Worm (Caenorhabditis elegans) whole organism, young adult: Measurements from ENCODE around the gene C18H9.5.

Experiments used
- B0035.1 ChIP-seq: sonication (generic microtip); optimal IDR thresholded peaks from 2 replicates; lab custom pipeline; 2016; ENCODE audit warnings: missing genetic modification characterization, mild to moderate bottlenecking, missing compliant biosample characterization, missing genotype, missing genetic modification reagents
- B0336.3 ChIP-seq: fragments of 200-800 bp; sonication (Bioruptor generic); IDR thresholded peaks from 2 replicates; pipeline ENCODE4 v1.3.6; 2022; ENCODE audit warnings: missing genetic modification characterization, missing compliant biosample characterization
- C06A6.2 ChIP-seq: fragments of 200-800 bp; sonication (Bioruptor generic); conservative IDR thresholded peaks from 2 replicates; pipeline ENCODE4 v1.3.6; 2022; ENCODE audit warnings: missing genetic modification characterization, missing compliant biosample characterization
- F10E7.11 ChIP-seq: sonication (generic microtip); optimal IDR thresholded peaks from 2 replicates; lab custom pipeline; 2017; ENCODE audit warnings: mild to moderate bottlenecking, missing genetic modification characterization, moderate library complexity, missing compliant biosample characterization
- F39B2.1 ChIP-seq: fragments of 200-800 bp; sonication (Bioruptor generic); IDR thresholded peaks from 2 replicates; pipeline ENCODE4 v1.3.6; 2022; ENCODE audit warnings: missing genetic modification reagents, missing genetic modification characterization, missing compliant biosample characterization
- K11D2.4 ChIP-seq: fragments of 200-800 bp; sonication (Bioruptor generic); IDR thresholded peaks from 2 replicates; pipeline ENCODE4 v1.3.6; 2022; ENCODE audit warnings: missing genetic modification reagents, missing genetic modification characterization, missing compliant biosample characterization
- Y53F4B.3 ChIP-seq: fragments of 200-800 bp; sonication (Bioruptor generic); IDR thresholded peaks from 2 replicates; pipeline ENCODE4 v1.3.6; 2022; ENCODE audit warnings: missing genetic modification reagents, missing genetic modification characterization, missing compliant biosample characterization
- Y53G8AR.9 ChIP-seq: fragments of 200-800 bp; sonication (Bioruptor generic); conservative IDR thresholded peaks from 2 replicates; pipeline ENCODE4 v1.3.6; 2022; ENCODE audit warnings: missing genetic modification reagents, missing genetic modification characterization, missing compliant biosample characterization
- Y67H2A.10 ChIP-seq: fragments of 200-800 bp; sonication (Bioruptor generic); conservative IDR thresholded peaks from 2 replicates; pipeline ENCODE4 v1.3.6; 2022; ENCODE audit warnings: missing genetic modification reagents, missing genetic modification characterization, missing compliant biosample characterization
- Y79H2A.3 ChIP-seq: fragments of 200-800 bp; sonication (Bioruptor generic); conservative IDR thresholded peaks from 2 replicates; pipeline ENCODE4 v1.3.6; 2022; ENCODE audit warnings: missing genetic modification reagents, missing genetic modification characterization, missing compliant biosample characterization
- ama-1 ChIP-seq, 3 experiments: fragments of 150-350 bp in 1 of 3; sonication (generic microtip) in 2 of 3; optimal IDR thresholded peaks; 2 replicates each; lab custom pipeline; 2014 to 2018; ENCODE audit warnings: missing biosample characterization in 2 of 3, missing genetic modification characterization in 2 of 3, missing genetic modification reagents in 2 of 3
- aptf-3 ChIP-seq: fragments of 200-800 bp; sonication (Bioruptor generic); IDR thresholded peaks from 2 replicates; pipeline ENCODE4 v1.3.6; 2022; ENCODE audit warnings: missing genetic modification characterization, missing compliant biosample characterization
- atf-7 ChIP-seq: sonication (generic microtip); optimal IDR thresholded peaks from 2 replicates; lab custom pipeline; 2017; ENCODE audit warnings: mild to moderate bottlenecking, missing genetic modification characterization, missing compliant biosample characterization
- athp-1 ChIP-seq: sonication (generic microtip); optimal IDR thresholded peaks from 2 replicates; lab custom pipeline; 2017; ENCODE audit warnings: mild to moderate bottlenecking, missing genetic modification characterization, missing compliant biosample characterization
- ceh-27 ChIP-seq: fragments of 200-800 bp; sonication (Bioruptor generic); optimal IDR thresholded peaks from 2 replicates; lab custom pipeline; 2018; ENCODE audit warnings: mild to moderate bottlenecking, missing genetic modification characterization, moderate library complexity, missing compliant biosample characterization
- ceh-58 ChIP-seq: fragments of 200-800 bp; sonication (Bioruptor generic); IDR thresholded peaks from 2 replicates; pipeline ENCODE4 v1.3.6; 2022; ENCODE audit warnings: missing genetic modification characterization, missing compliant biosample characterization
- die-1 ChIP-seq: sonication (generic microtip); optimal IDR thresholded peaks from 2 replicates; lab custom pipeline; 2016; ENCODE audit warnings: missing genotype, mild to moderate bottlenecking, missing genetic modification characterization, missing compliant biosample characterization
- dpff-1 ChIP-seq: sonication (generic microtip); optimal IDR thresholded peaks from 2 replicates; lab custom pipeline; 2017; ENCODE audit warnings: mild to moderate bottlenecking, missing genetic modification characterization, missing compliant biosample characterization
- dpl-1 ChIP-seq: fragments of 150-350 bp; optimal IDR thresholded peaks from 2 replicates; lab custom pipeline; 2014; ENCODE audit warnings: missing biosample characterization, missing genetic modification reagents, missing genetic modification characterization
- ekl-4 ChIP-seq: fragments of 200-800 bp; sonication (Bioruptor generic); IDR thresholded peaks from 2 replicates; pipeline ENCODE4 v1.3.6; 2022; ENCODE audit warnings: missing genetic modification reagents, missing genetic modification characterization, missing compliant biosample characterization
- madf-3 ChIP-seq: fragments of 200-800 bp; sonication (Bioruptor generic); IDR thresholded peaks from 2 replicates; pipeline ENCODE4 v1.3.6; 2022; ENCODE audit warnings: missing genetic modification reagents, missing genetic modification characterization, missing compliant biosample characterization
- mcd-1 ChIP-seq: fragments of 200-800 bp; sonication (Bioruptor generic); IDR thresholded peaks from 2 replicates; pipeline ENCODE4 v1.3.6; 2022; ENCODE audit warnings: missing genetic modification reagents, missing genetic modification characterization, missing compliant biosample characterization
- mes-4 ChIP-seq: sonication (generic microtip); optimal IDR thresholded peaks from 2 replicates; lab custom pipeline; 2016; ENCODE audit warnings: missing genotype, missing genetic modification characterization, missing compliant biosample characterization
- nfyb-1 ChIP-seq: fragments of 200-800 bp; sonication (Bioruptor generic); IDR thresholded peaks from 2 replicates; pipeline ENCODE4 v1.3.6; 2022; ENCODE audit warnings: missing genetic modification reagents, missing genetic modification characterization, missing compliant biosample characterization
- nhr-120 ChIP-seq: fragments of 200-800 bp; sonication (Bioruptor generic); IDR thresholded peaks from 2 replicates; pipeline ENCODE4 v1.3.6; 2022; ENCODE audit warnings: missing genetic modification characterization, missing compliant biosample characterization
- nhr-27 ChIP-seq: fragments of 200-800 bp; sonication (Bioruptor generic); optimal IDR thresholded peaks from 2 replicates; lab custom pipeline; 2018; ENCODE audit warnings: mild to moderate bottlenecking, missing genetic modification characterization, moderate library complexity, missing compliant biosample characterization
- nhr-80 ChIP-seq: sonication (generic microtip); optimal IDR thresholded peaks from 2 replicates; lab custom pipeline; 2016; ENCODE audit warnings: missing genetic modification characterization, missing compliant biosample characterization
- nhr-90 ChIP-seq: sonication (generic microtip); optimal IDR thresholded peaks from 2 replicates; lab custom pipeline; 2016; ENCODE audit warnings: missing genotype, mild to moderate bottlenecking, missing genetic modification characterization, missing compliant biosample characterization
- repo-1 ChIP-seq: sonication (generic microtip); optimal IDR thresholded peaks from 2 replicates; lab custom pipeline; 2017; ENCODE audit warnings: mild to moderate bottlenecking, missing genetic modification characterization, missing compliant biosample characterization
- sdz-38 ChIP-seq: sonication (generic microtip); optimal IDR thresholded peaks from 2 replicates; lab custom pipeline; 2016; ENCODE audit warnings: missing genotype, missing genetic modification characterization, missing compliant biosample characterization
- tbp1 ChIP-seq: fragments of 200-800 bp; sonication (Bioruptor generic); optimal IDR thresholded peaks from 2 replicates; lab custom pipeline; 2018; ENCODE audit warnings: mild to moderate bottlenecking, missing genetic modification characterization, missing compliant biosample characterization
- unc-62 ChIP-seq: fragments of 150-350 bp; optimal IDR thresholded peaks from 2 replicates; lab custom pipeline; 2014; ENCODE audit warnings: missing biosample characterization, missing genetic modification reagents, missing genetic modification characterization
- zfh-2 ChIP-seq: fragments of 200-800 bp; sonication (Bioruptor generic); conservative IDR thresholded peaks from 2 replicates; pipeline ENCODE4 v1.3.6; 2022; ENCODE audit warnings: missing genetic modification reagents, missing genetic modification characterization, missing compliant biosample characterization
- zim-3 ChIP-seq: sonication (generic microtip); optimal IDR thresholded peaks from 2 replicates; lab custom pipeline; 2017; ENCODE audit warnings: mild to moderate bottlenecking, missing genetic modification characterization, moderate library complexity, missing compliant biosample characterization
- ztf-22 ChIP-seq: fragments of 200-800 bp; sonication (Bioruptor generic); optimal IDR thresholded peaks from 2 replicates; lab custom pipeline; 2018; ENCODE audit warnings: mild to moderate bottlenecking, missing genetic modification characterization, moderate library complexity, missing compliant biosample characterization
- ztf-25 ChIP-seq: fragments of 200-800 bp; sonication (Bioruptor generic); IDR thresholded peaks from 2 replicates; pipeline ENCODE4 v1.3.6; 2022; ENCODE audit warnings: missing genetic modification reagents, missing genetic modification characterization, missing compliant biosample characterization
- ztf-28 ChIP-seq: fragments of 200-800 bp; sonication (Bioruptor generic); IDR thresholded peaks from 2 replicates; pipeline ENCODE4 v1.3.6; 2022; ENCODE audit warnings: missing genetic modification reagents, missing genetic modification characterization, missing compliant biosample characterization

Gene C18H9.5

ce11 chrII:6681478-6681877 is 13.9 kb downstream of the C18H9.5 start:
- TF ChIP-seq repo-1 (no peak), nhr-80 (peak; percentile 43)

ce11 chrII:6679724-6680123 is 15.6 kb downstream of the C18H9.5 start, which contains the start of gene ift-74:
TSS of gene ift-74 (plus strand) at chrII:6680024.
- TF ChIP-seq F10E7.11 (tag; lab: Kevin White, UChicago) = no peak
- no peak for TF ChIP-seq dpff-1 (tag; lab: Kevin White, UChicago)
- TF ChIP-seq ztf-25 (GFP tag; lab: Robert Waterston, UW) = no peak
- TF ChIP-seq F39B2.1 = no peak
- no peak for TF ChIP-seq tbp1 (GFP tag; lab: Kevin White, UChicago)
- TF ChIP-seq B0336.3 (GFP tag; lab: Robert Waterston, UW) = no peak
- TF ChIP-seq ztf-28 (GFP tag; lab: Robert Waterston, UW) = no peak
- no peak for TF ChIP-seq ztf-22 (GFP tag; lab: Kevin White, UChicago)
- no peak for TF ChIP-seq unc-62 (GFP tag; lab: Kevin White, UChicago)
- TF ChIP-seq K11D2.4 (GFP tag; lab: Robert Waterston, UW) = no peak
- no peak for TF ChIP-seq nhr-27 (tag; lab: Kevin White, UChicago)
- no peak for TF ChIP-seq C06A6.2 (GFP tag; lab: Robert Waterston, UW)
- TF ChIP-seq dpl-1 (GFP tag; lab: Kevin White, UChicago) = no peak
- TF ChIP-seq nhr-120 (GFP tag; lab: Robert Waterston, UW) = no peak
- no peak for TF ChIP-seq B0035.1 (tag; lab: Kevin White, UChicago)
- TF ChIP-seq atf-7 (tag; lab: Kevin White, UChicago) = no peak

- TF ChIP-seq nhr-80 (peak; percentile 64), Y67H2A.10 (no peak), ama-1 (optimal IDR thresholded peaks at IDR 0.05; lab: Kevin White, UChicago) (no peak), ama-1 (GFP tag; optimal IDR thresholded peaks at IDR 0.05; lab: Kevin White, UChicago) (no peak), Y79H2A.3 (no peak)
- TF ChIP-seq, all 124 proteins: peak for 1
Observed at ce11 chrII:6673894-6674293, 21.5 kb downstream of the C18H9.5 start, which contains the start of gene H43E16.1. TSS of gene H43E16.1 (plus strand) at chrII:6674268.

ce11 chrII:6668496-6668895 is 26.9 kb downstream of the C18H9.5 start:
- TF ChIP-seq F39B2.1 = no peak
- TF ChIP-seq ekl-4 (GFP tag; lab: Robert Waterston, UW) = no peak
- TF ChIP-seq Y53F4B.3 (GFP tag; lab: Robert Waterston, UW) = no peak
- no peak for TF ChIP-seq B0035.1 (tag; lab: Kevin White, UChicago)
- TF ChIP-seq ztf-28 (GFP tag; lab: Robert Waterston, UW) = no peak
- TF ChIP-seq aptf-3 = no peak
- TF ChIP-seq ceh-58 (GFP tag; lab: Robert Waterston, UW) = no peak
- TF ChIP-seq zim-3 (tag; lab: Kevin White, UChicago) = no peak
- TF ChIP-seq mes-4 = no peak
- no peak for TF ChIP-seq nfyb-1 (GFP tag; lab: Robert Waterston, UW)
- TF ChIP-seq athp-1 (tag; lab: Kevin White, UChicago) = no peak
- TF ChIP-seq nhr-90 = no peak

- TF ChIP-seq die-1 (tag; lab: Kevin White, UChicago) = no peak
- TF ChIP-seq madf-3 (GFP tag; lab: Robert Waterston, UW) = no peak
- no peak for TF ChIP-seq sdz-38 (tag; lab: Kevin White, UChicago)
- TF ChIP-seq zfh-2 = no peak
- TF ChIP-seq ceh-27 = no peak
- TF ChIP-seq mcd-1 (GFP tag; lab: Robert Waterston, UW) = no peak
- TF ChIP-seq athp-1 (tag; lab: Kevin White, UChicago) = no peak
- TF ChIP-seq Y53G8AR.9 = no peak
- TF ChIP-seq repo-1 = no peak
Observed at ce11 chrII:6667534-6667933, 27.8 kb downstream of the C18H9.5 start.
